Worm (Caenorhabditis elegans): Measurements from ENCODE around the gene Y43F8A.1.

Y43F8A.1 gene

ce11 chrV:19371777-19372176 lies 1.5 kb downstream of the Y43F8A.1 start:
- TF ChIP-seq xbp-1 (tag; optimal IDR thresholded peaks at IDR 0.05): no peak
- TF ChIP-seq sptf-1 (tag; optimal IDR thresholded peaks at IDR 0.05): no peak
- TF ChIP-seq tlp-1 (tag; optimal IDR thresholded peaks at IDR 0.05): no peak
- no peak for TF ChIP-seq mef-2 (tag; optimal IDR thresholded peaks at IDR 0.05)
- TF ChIP-seq pqm-1 (tag; optimal IDR thresholded peaks at IDR 0.05): no peak
- TF ChIP-seq vab-15 (tag; optimal IDR thresholded peaks at IDR 0.05): no peak
- TF ChIP-seq ceh-88 (GFP tag; IDR thresholded peaks at IDR 0.05): no peak
- no peak for TF ChIP-seq fkh-10 (GFP tag; optimal IDR thresholded peaks at IDR 0.05)
- no peak for TF ChIP-seq ceh-90 (tag; optimal IDR thresholded peaks at IDR 0.05)
- no peak for TF ChIP-seq isw-1 (GFP tag; IDR thresholded peaks at IDR 0.05)
- TF ChIP-seq skn-1 (tag; optimal IDR thresholded peaks at IDR 0.05): no peak
- TF ChIP-seq nhr-90 (tag; optimal IDR thresholded peaks at IDR 0.05; ENCODE audit: poor library complexity): no peak
- no peak for TF ChIP-seq unc-130 (tag; optimal IDR thresholded peaks at IDR 0.05)

DNA sequence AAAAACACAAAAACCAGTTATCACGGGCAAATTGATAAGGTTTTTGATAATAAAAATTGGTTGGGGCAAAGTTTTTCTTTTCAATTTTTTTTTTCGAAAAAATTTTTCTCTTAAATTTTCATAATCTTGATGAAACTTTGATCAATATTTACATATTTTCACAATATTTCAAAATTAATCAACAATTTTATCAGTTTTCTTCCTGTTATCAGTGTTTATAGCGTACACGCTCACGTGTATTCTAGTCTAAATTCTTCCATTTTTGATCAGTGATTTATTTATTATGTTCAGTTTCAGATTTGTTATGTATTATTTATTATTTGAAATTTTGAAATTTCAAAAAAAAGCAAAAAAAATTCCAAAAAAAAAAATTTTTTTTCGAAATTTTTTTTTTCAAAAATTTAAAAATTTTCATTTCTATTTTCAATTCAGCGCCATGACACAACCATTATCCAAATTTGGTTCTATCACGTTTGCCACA lies 6.8 kb downstream of the Y43F8A.1 start, which contains the start of gene nceh-1:
Gene nceh-1 (plus strand): TSS at position 431 of the 481 bp plus-strand sequence.
- TF ChIP-seq efl-1 (optimal IDR thresholded peaks at IDR 0.05) (no peak), efl-1 (GFP tag; optimal IDR thresholded peaks at IDR 0.05 in 1 of 2) (peak in 1 of 2 experiments; percentile 63), Y116A8C.19 (tag; optimal IDR thresholded peaks at IDR 0.05; ENCODE audit: borderline replicate concordance) (no peak), elt-2 (tag; optimal IDR thresholded peaks at IDR 0.05) (peak; percentile 80), nhr-85 (tag) (no peak), ama-1 (optimal IDR thresholded peaks at IDR 0.05) (no peak)

ce11 chrV:19380968-19381367 lies 10.7 kb downstream of the Y43F8A.1 start, which contains the start of gene srw-84:
Gene srw-84, plus strand, starts transcription at chrV:19381268.
- TF ChIP-seq grh-1 (GFP tag; IDR thresholded peaks at IDR 0.05) (no peak), Y116A8C.19 (tag; optimal IDR thresholded peaks at IDR 0.05; ENCODE audit: borderline replicate concordance) (no peak), hlh-4 (tag; optimal IDR thresholded peaks at IDR 0.05) (no peak), nhr-28 (tag; optimal IDR thresholded peaks at IDR 0.05) (no peak), swsn-7 (tag; optimal IDR thresholded peaks at IDR 0.05) (no peak), lir-3 (tag; optimal IDR thresholded peaks at IDR 0.05; ENCODE audit: poor library complexity) (no peak), lin-13 (GFP tag; optimal IDR thresholded peaks at IDR 0.05) (no peak), mep-1 (tag; optimal IDR thresholded peaks at IDR 0.05) (no peak), lsy-2 (tag; optimal IDR thresholded peaks at IDR 0.05) (no peak), C34B4.2 (tag; optimal IDR thresholded peaks at IDR 0.05) (no peak), zip-4 (GFP tag; optimal IDR thresholded peaks at IDR 0.05) (no peak), C16A3.4 (tag; optimal IDR thresholded peaks at IDR 0.05) (no peak), ceh-8 (GFP tag; optimal IDR thresholded peaks at IDR 0.05) (no peak), elt-2 (tag; optimal IDR thresholded peaks at IDR 0.05) (no peak), mef-2 (tag; optimal IDR thresholded peaks at IDR 0.05) (no peak), pax-3 (tag; optimal IDR thresholded peaks at IDR 0.05) (no peak)

- TF ChIP-seq mdl-1 (tag; optimal IDR thresholded peaks at IDR 0.05) (no peak), unc-30 (tag; optimal IDR thresholded peaks at IDR 0.05) (no peak), lin-39 (tag; optimal IDR thresholded peaks at IDR 0.05) (no peak), unc-130 (tag; optimal IDR thresholded peaks at IDR 0.05) (no peak), nhr-237 (tag; optimal IDR thresholded peaks at IDR 0.05) (no peak), nhr-28 (tag; optimal IDR thresholded peaks at IDR 0.05) (no peak), hpl-2 (GFP tag; optimal IDR thresholded peaks at IDR 0.05) (no peak)
Measured at ce11 chrV:19390029-19390428, 19.7 kb downstream of the Y43F8A.1 start, which contains the start of gene slcr-46.2. Gene slcr-46.2, minus strand, starts transcription at chrV:19390129.

DNA sequence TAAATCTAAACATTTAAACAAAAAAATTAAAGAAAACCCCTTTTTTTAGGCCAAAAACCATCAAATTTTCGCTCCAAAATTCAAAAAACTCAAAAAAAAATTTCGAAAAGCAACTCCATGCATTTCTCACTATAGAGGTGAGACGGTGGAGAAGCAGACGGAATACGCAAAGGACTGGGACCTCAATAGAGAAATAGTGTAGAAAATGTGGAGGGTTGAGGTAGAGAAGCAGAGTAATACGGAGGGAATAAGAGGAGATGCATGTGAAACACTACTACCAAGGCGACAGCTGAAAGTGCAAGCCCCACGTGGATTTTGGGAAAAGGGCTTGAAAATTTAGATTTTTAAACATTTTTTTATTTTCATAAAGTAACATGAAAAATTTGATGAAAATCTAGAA lies 21.0 kb downstream of the Y43F8A.1 start:
- TF ChIP-seq mdl-1 (tag; optimal IDR thresholded peaks at IDR 0.05) (no peak), mep-1 (tag; optimal IDR thresholded peaks at IDR 0.05) (peak; percentile 15), nhr-12 (tag; optimal IDR thresholded peaks at IDR 0.05) (no peak), nhr-76 (tag; optimal IDR thresholded peaks at IDR 0.05) (no peak), unc-62 (GFP tag; optimal IDR thresholded peaks at IDR 0.05) (no peak), unc-30 (tag; optimal IDR thresholded peaks at IDR 0.05) (no peak), sptf-1 (tag; optimal IDR thresholded peaks at IDR 0.05) (no peak), snu-23 (GFP tag; optimal IDR thresholded peaks at IDR 0.05) (peak; percentile 15), nhr-20 (tag; optimal IDR thresholded peaks at IDR 0.05) (no peak), ces-1 (GFP tag; optimal IDR thresholded peaks at IDR 0.05) (no peak), nhr-84 (tag; optimal IDR thresholded peaks at IDR 0.05) (no peak), pag-3 (tag; optimal IDR thresholded peaks at IDR 0.05; ENCODE audit: borderline replicate concordance, insufficient read depth) (no peak), zag-1 (tag; optimal IDR thresholded peaks at IDR 0.05) (no peak), ceh-8 (GFP tag; optimal IDR thresholded peaks at IDR 0.05) (no peak), nhr-85 (tag) (no peak), elt-2 (tag; optimal IDR thresholded peaks at IDR 0.05) (no peak), sox-4 (tag; optimal IDR thresholded peaks at IDR 0.05) (no peak), grh-1 (GFP tag; IDR thresholded peaks at IDR 0.05) (no peak), isw-1 (GFP tag; IDR thresholded peaks at IDR 0.05) (no peak), lin-39 (tag; optimal IDR thresholded peaks at IDR 0.05) (no peak)

All from whole organism, L1 larva.